Fruit fly (Drosophila melanogaster) whole organism, wandering third instar larva: ENCODE measurements around the gene DopEcR.

ENCODE experiments used
- Hnf4 ChIP-seq: fragments of 200-800 bp; sonication (Bioruptor generic); optimal IDR thresholded peaks from 2 replicates; lab custom pipeline; 2016; ENCODE audit warnings: missing biosample characterization, mild to moderate bottlenecking, missing genetic modification characterization
- Hr78 ChIP-seq: fragments of >200 bp; optimal IDR thresholded peaks from 2 replicates; lab custom pipeline; 2017; ENCODE audit warnings: missing biosample characterization, missing genetic modification characterization
- OdsH ChIP-seq: fragments of 200-800 bp; sonication (Bioruptor generic); optimal IDR thresholded peaks from 2 replicates; lab custom pipeline; 2016; ENCODE audit warnings: missing biosample characterization, mild to moderate bottlenecking, missing genetic modification characterization
- foxo ChIP-seq, 2 experiments: fragments of 200-800 bp; sonication (Bioruptor generic); optimal IDR thresholded peaks; 2 replicates in 1 of 2; 3 replicates in 1 of 2; lab custom pipeline; 2016 to 2017; ENCODE audit warnings: missing biosample characterization in 2 of 2, missing genetic modification characterization in 2 of 2
- h ChIP-seq: fragments of 200-800 bp; sonication (Bioruptor generic); optimal IDR thresholded peaks from 3 replicates; lab custom pipeline; 2016; ENCODE audit warnings: missing biosample characterization, mild to moderate bottlenecking, missing genetic modification characterization
- lola ChIP-seq: fragments of >200 bp; optimal IDR thresholded peaks from 2 replicates; lab custom pipeline; 2017; ENCODE audit warnings: missing biosample characterization, missing genetic modification characterization
- usp ChIP-seq: fragments of >200 bp; optimal IDR thresholded peaks from 2 replicates; lab custom pipeline; 2017; ENCODE audit warnings: missing biosample characterization, missing genetic modification characterization

DNA sequence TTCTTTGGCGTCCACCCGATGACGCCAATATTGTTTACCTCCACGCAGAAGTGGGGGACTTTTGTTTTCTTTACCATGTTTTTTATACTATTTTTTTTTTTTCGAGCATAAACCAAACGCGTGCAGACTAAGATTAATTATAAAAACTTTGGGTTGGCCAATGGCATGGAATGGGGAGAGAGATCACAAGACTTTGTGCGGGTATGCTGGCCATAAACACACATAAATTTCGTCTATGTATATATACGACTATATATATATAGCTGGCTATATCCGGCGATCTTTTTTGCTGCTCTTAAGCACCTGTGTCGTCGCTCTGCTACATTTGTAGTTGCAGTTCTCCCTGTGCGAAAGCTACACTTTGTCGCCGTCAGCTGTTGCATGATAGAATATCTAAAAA lies 31.8 kb upstream of the DopEcR start:
- no peak for TF ChIP-seq foxo (GFP tag; optimal IDR thresholded peaks at IDR 0.05; lab: Kevin White, UChicago)
- no peak for TF ChIP-seq Hr78 (GFP tag; lab: Kevin White, UChicago)
- TF ChIP-seq lola = no peak
- no peak for TF ChIP-seq h (GFP tag; lab: Kevin White, UChicago)
- no peak for TF ChIP-seq usp (GFP tag; lab: Kevin White, UChicago)
- TF ChIP-seq OdsH (GFP tag; lab: Kevin White, UChicago) = no peak
- no peak for TF ChIP-seq Hnf4 (GFP tag; lab: Kevin White, UChicago)
